Worm (Caenorhabditis elegans) whole organism, midembryonic: Measurements from ENCODE around the gene Y41G9A.10.

Experiments
- T22C8.4 ChIP-seq: fragments of 200-800 bp; sonication (Bioruptor generic); IDR thresholded peaks from 2 replicates; pipeline ENCODE4 v1.3.6; 2022; ENCODE audit warnings: missing genetic modification characterization, missing compliant biosample characterization
- cog-1 ChIP-seq: sonication (generic microtip); optimal IDR thresholded peaks from 2 replicates; lab custom pipeline; 2016; ENCODE audit warnings: missing genetic modification characterization, missing compliant biosample characterization
- flt-1 ChIP-seq: fragments of 200-800 bp; sonication (Bioruptor generic); IDR thresholded peaks from 2 replicates; pipeline ENCODE4 v1.3.6; 2022; ENCODE audit warnings: missing genetic modification characterization, missing compliant biosample characterization
- klf-2 ChIP-seq: fragments of 200-800 bp; sonication (Bioruptor generic); conservative IDR thresholded peaks from 2 replicates; pipeline ENCODE4 v1.3.6; 2022; ENCODE audit warnings: missing genetic modification reagents, missing genetic modification characterization, missing compliant biosample characterization
- med-1 ChIP-seq: sonication (generic microtip); optimal IDR thresholded peaks from 2 replicates; lab custom pipeline; 2017; ENCODE audit warnings: missing genetic modification characterization, mild to moderate bottlenecking, missing compliant biosample characterization, antibody characterized with exemption, missing genetic modification reagents; ENCODE audit not compliant: insufficient read depth
- ref-1 ChIP-seq: fragments of 200-800 bp; sonication (Bioruptor generic); conservative IDR thresholded peaks from 2 replicates; pipeline ENCODE4 v1.3.6; 2022; ENCODE audit warnings: missing genetic modification reagents, missing genetic modification characterization, missing compliant biosample characterization
- tab-1 ChIP-seq: fragments of 200-800 bp; sonication (Bioruptor generic); IDR thresholded peaks from 2 replicates; pipeline ENCODE4 v1.3.6; 2022; ENCODE audit warnings: missing genetic modification characterization, missing compliant biosample characterization
- ztf-23 ChIP-seq: fragments of 200-800 bp; sonication (Bioruptor generic); IDR thresholded peaks from 2 replicates; pipeline ENCODE4 v1.3.6; 2022; ENCODE audit warnings: missing genetic modification reagents, missing genetic modification characterization, missing compliant biosample characterization
- ztf-29 ChIP-seq: fragments of 200-800 bp; sonication (Bioruptor generic); IDR thresholded peaks from 2 replicates; pipeline ENCODE4 v1.3.6; 2022; ENCODE audit warnings: missing genetic modification reagents, missing genetic modification characterization, missing compliant biosample characterization

Y41G9A.10 gene

ce11 chrX:2945950-2946349 is 408 bp downstream of the Y41G9A.10 start:
- TF ChIP-seq ztf-29 (GFP tag; lab: Robert Waterston, UW) (no peak), flt-1 (GFP tag; lab: Robert Waterston, UW) (no peak), ztf-23 (GFP tag; lab: Robert Waterston, UW) (no peak), tab-1 (GFP tag; lab: Robert Waterston, UW) (no peak), cog-1 (tag; lab: Kevin White, UChicago) (no peak), med-1 (GFP tag; lab: Kevin White, UChicago) (no peak), T22C8.4 (GFP tag; lab: Robert Waterston, UW) (no peak), klf-2 (GFP tag; lab: Robert Waterston, UW) (no peak), ref-1 (GFP tag; lab: Robert Waterston, UW) (no peak)

- TF ChIP-seq ztf-23 (GFP tag; lab: Robert Waterston, UW) = no peak
Observed at ce11 chrX:2943611-2944010, 2.7 kb downstream of the Y41G9A.10 start.

- TF ChIP-seq cog-1 (tag; lab: Kevin White, UChicago) (no peak), flt-1 (GFP tag; lab: Robert Waterston, UW) (no peak), ref-1 (GFP tag; lab: Robert Waterston, UW) (no peak)
Observed at ce11 chrX:2942327-2942726, 4.0 kb downstream of the Y41G9A.10 start.

ce11 chrX:2940572-2940971 is 5.8 kb downstream of the Y41G9A.10 start, which contains the start of gene pfk-1.1:
pfk-1.1 (plus strand) TSS chrX:2940872.
- TF ChIP-seq cog-1 (tag; lab: Kevin White, UChicago) (no peak), ref-1 (GFP tag; lab: Robert Waterston, UW) (no peak), tab-1 (GFP tag; lab: Robert Waterston, UW) (no peak), klf-2 (GFP tag; lab: Robert Waterston, UW) (no peak), flt-1 (GFP tag; lab: Robert Waterston, UW) (no peak), T22C8.4 (GFP tag; lab: Robert Waterston, UW) (no peak), ztf-29 (GFP tag; lab: Robert Waterston, UW) (no peak), ztf-23 (GFP tag; lab: Robert Waterston, UW) (no peak)

ce11 chrX:2939526-2939925 is 6.8 kb downstream of the Y41G9A.10 start:
- no peak for TF ChIP-seq ztf-23 (GFP tag; lab: Robert Waterston, UW)
- no peak for TF ChIP-seq med-1 (GFP tag; lab: Kevin White, UChicago)
- no peak for TF ChIP-seq ztf-29 (GFP tag; lab: Robert Waterston, UW)
- no peak for TF ChIP-seq ref-1 (GFP tag; lab: Robert Waterston, UW)
- TF ChIP-seq T22C8.4 (GFP tag; lab: Robert Waterston, UW) = no peak
- no peak for TF ChIP-seq cog-1 (tag; lab: Kevin White, UChicago)
- TF ChIP-seq flt-1 (GFP tag; lab: Robert Waterston, UW) = no peak
- TF ChIP-seq klf-2 (GFP tag; lab: Robert Waterston, UW) = no peak
- no peak for TF ChIP-seq tab-1 (GFP tag; lab: Robert Waterston, UW)

ce11 chrX:2939085-2939484 is 7.3 kb downstream of the Y41G9A.10 start:
- TF ChIP-seq ztf-29 (GFP tag; lab: Robert Waterston, UW) (no peak), med-1 (GFP tag; lab: Kevin White, UChicago) (no peak), klf-2 (GFP tag; lab: Robert Waterston, UW) (no peak), T22C8.4 (GFP tag; lab: Robert Waterston, UW) (no peak), ref-1 (GFP tag; lab: Robert Waterston, UW) (no peak), cog-1 (tag; lab: Kevin White, UChicago) (no peak), tab-1 (GFP tag; lab: Robert Waterston, UW) (no peak), ztf-23 (GFP tag; lab: Robert Waterston, UW) (no peak), flt-1 (GFP tag; lab: Robert Waterston, UW) (no peak)

- no peak for TF ChIP-seq med-1 (GFP tag; lab: Kevin White, UChicago)
- no peak for TF ChIP-seq tab-1 (GFP tag; lab: Robert Waterston, UW)
- TF ChIP-seq T22C8.4 (GFP tag; lab: Robert Waterston, UW) = no peak
- TF ChIP-seq cog-1 (tag; lab: Kevin White, UChicago) = no peak
- no peak for TF ChIP-seq ref-1 (GFP tag; lab: Robert Waterston, UW)
- no peak for TF ChIP-seq flt-1 (GFP tag; lab: Robert Waterston, UW)
- no peak for TF ChIP-seq ztf-23 (GFP tag; lab: Robert Waterston, UW)
- no peak for TF ChIP-seq ztf-29 (GFP tag; lab: Robert Waterston, UW)
- TF ChIP-seq klf-2 (GFP tag; lab: Robert Waterston, UW) = no peak
Observed at ce11 chrX:2933061-2933460, 13.3 kb downstream of the Y41G9A.10 start, which contains the start of gene fard-1. fard-1 (plus strand) TSS chrX:2933361.

- TF ChIP-seq ztf-23 (GFP tag; lab: Robert Waterston, UW) (no peak), klf-2 (GFP tag; lab: Robert Waterston, UW) (no peak), tab-1 (GFP tag; lab: Robert Waterston, UW) (no peak), flt-1 (GFP tag; lab: Robert Waterston, UW) (no peak), T22C8.4 (GFP tag; lab: Robert Waterston, UW) (no peak), ztf-29 (GFP tag; lab: Robert Waterston, UW) (no peak), med-1 (GFP tag; lab: Kevin White, UChicago) (no peak), ref-1 (GFP tag; lab: Robert Waterston, UW) (no peak), cog-1 (tag; lab: Kevin White, UChicago) (no peak)
Observed at ce11 chrX:2931852-2932251, 14.5 kb downstream of the Y41G9A.10 start.

ce11 chrX:2928089-2928488 is 18.3 kb downstream of the Y41G9A.10 start:
- no peak for TF ChIP-seq med-1 (GFP tag; lab: Kevin White, UChicago)
- 0 out of 2 replicates have a peak, but pooled peaks have one; percentile 30 for TF ChIP-seq ztf-23 (GFP tag; lab: Robert Waterston, UW)
- no peak for TF ChIP-seq tab-1 (GFP tag; lab: Robert Waterston, UW)
